Fruit fly (Drosophila melanogaster): ENCODE measurements around the gene CG42505.

The CG42505 gene

DNA sequence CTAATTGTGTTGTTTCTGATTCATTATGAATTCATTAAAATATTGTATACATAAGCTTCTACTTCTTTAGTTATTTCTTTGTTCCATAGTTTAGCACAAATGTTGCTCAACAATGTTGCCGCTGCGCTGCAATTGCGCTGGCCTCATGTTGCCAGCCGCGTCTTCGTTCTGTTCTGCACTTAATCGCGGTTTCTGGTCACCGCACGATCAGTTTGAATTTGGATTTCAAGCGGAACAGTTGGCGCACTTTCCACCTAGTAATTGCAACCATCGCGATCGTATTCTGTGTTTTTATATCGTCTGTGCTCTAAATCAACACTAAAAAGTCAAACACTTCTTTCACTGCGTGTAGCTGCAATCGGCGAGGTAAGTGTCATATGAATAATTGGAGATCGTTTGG is 32.5 kb downstream of the CG42505 start, which contains the start of gene Ect3:
Gene Ect3 (plus strand): TSS at position 205 of the 400 bp plus-strand sequence.
- no peak for TF ChIP-seq usp (GFP tag; optimal IDR thresholded peaks at IDR 0.05)
- no peak for TF ChIP-seq CG8478 (optimal IDR thresholded peaks at IDR 0.05)
- TF ChIP-seq psq (optimal IDR thresholded peaks at IDR 0.05) = no peak
- TF ChIP-seq pan (optimal IDR thresholded peaks at IDR 0.05) = no peak
- TF ChIP-seq Dll (optimal IDR thresholded peaks at IDR 0.05) = no peak
- no peak for TF ChIP-seq EcR (GFP tag; optimal IDR thresholded peaks at IDR 0.05)

DNA sequence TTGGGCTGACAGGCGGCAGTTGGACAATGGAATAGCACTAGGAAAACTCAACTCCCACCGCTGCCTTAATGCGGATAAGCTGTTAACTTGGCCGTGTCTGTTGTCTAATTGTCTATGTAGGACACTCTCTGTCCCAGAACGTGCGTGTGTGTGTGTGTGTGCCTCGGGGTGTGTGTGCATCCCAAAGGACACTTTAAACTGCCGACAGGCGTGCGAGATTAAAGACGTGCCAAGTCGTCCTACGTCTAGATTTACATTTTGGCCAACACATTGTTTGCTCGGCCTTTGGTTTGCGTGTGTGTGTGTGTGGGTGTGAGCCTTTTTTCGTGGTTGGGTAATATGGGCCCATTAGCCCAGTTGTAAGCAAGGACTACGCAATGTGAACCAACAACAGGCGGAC is 33.4 kb downstream of the CG42505 start:
- no peak for TF ChIP-seq pan (optimal IDR thresholded peaks at IDR 0.05)
- TF ChIP-seq EcR (GFP tag; optimal IDR thresholded peaks at IDR 0.05) = no peak
- TF ChIP-seq usp (GFP tag; optimal IDR thresholded peaks at IDR 0.05) = no peak
- TF ChIP-seq Dll (optimal IDR thresholded peaks at IDR 0.05) = no peak
- TF ChIP-seq CG8478 (optimal IDR thresholded peaks at IDR 0.05) = no peak
- no peak for TF ChIP-seq psq (optimal IDR thresholded peaks at IDR 0.05)

DNA sequence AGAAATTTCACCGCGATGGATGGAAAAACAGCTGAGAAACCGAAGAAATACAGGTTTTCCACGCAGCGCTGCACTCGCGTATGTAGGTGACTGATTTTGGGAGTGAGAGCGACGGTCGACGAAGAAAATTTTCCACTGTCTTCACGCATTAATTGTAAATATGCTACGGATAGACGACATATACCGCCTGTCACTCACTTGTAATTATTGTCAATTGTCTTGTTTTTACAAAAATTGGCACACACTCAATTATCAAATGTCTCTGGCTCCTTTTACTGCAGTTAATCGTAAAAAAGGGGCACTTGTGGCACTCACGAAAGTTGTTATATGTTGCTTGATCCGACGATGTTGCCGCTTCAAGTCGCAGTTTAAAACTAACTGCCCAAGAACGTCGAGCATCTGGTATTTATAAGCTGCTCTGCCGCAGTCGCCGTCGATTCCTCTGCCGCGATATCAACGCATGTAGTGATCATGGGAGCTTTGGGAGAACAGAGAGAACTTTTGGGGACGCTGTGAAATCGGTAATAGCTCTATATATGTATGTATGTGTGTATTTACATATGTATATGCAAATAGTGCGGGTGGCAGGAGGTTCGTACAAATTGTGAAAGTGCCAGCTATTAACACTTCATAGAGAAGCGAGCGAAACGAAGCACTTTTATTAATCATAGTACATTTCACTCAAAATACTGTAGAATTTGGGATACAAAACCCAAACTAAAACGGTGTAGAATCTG is 38.5 kb downstream of the CG42505 start, which contains the start of gene mfas:
Gene mfas (minus strand): TSS at position 382 of the 737 bp plus-strand sequence.
- TF ChIP-seq CG8478 (optimal IDR thresholded peaks at IDR 0.05) (no peak), Dll (optimal IDR thresholded peaks at IDR 0.05) (no peak), pan (optimal IDR thresholded peaks at IDR 0.05) (no peak), usp (GFP tag; optimal IDR thresholded peaks at IDR 0.05) (no peak), psq (optimal IDR thresholded peaks at IDR 0.05) (no peak), EcR (GFP tag; optimal IDR thresholded peaks at IDR 0.05) (no peak)

DNA sequence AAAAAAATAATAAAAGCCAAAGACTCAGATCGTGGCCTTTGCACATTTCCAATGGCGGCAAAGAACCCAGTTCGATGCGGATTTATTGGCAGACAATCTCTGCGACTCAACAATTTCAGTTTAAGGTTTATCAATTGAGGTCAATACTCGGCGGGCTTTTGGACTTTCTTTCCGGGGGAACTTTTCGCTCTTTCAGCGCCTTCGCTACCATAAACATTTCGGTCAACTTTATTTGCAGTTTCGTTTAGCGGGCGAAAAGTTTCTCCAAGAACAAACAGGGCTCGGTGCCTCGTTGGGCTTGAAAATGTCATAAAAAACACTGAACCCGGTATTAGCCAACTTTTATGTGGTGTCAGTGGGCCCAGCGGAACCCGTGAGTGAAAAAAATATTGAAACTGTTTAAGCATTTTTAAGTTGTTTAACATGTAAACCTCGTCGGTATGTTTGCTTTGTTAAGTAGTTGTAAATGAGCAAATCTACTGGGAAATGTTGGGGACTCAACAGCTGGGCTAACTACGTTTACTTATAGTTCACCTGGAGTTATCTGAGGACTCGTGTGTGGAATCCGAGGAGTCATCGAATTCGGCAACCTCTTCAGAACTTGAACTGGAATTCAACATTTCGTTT is 39.9 kb downstream of the CG42505 start:
- TF ChIP-seq Dll (optimal IDR thresholded peaks at IDR 0.05) (no peak), usp (GFP tag; optimal IDR thresholded peaks at IDR 0.05) (no peak), EcR (GFP tag; optimal IDR thresholded peaks at IDR 0.05) (no peak), pan (optimal IDR thresholded peaks at IDR 0.05) (no peak), psq (optimal IDR thresholded peaks at IDR 0.05) (no peak), CG8478 (optimal IDR thresholded peaks at IDR 0.05) (no peak)

DNA sequence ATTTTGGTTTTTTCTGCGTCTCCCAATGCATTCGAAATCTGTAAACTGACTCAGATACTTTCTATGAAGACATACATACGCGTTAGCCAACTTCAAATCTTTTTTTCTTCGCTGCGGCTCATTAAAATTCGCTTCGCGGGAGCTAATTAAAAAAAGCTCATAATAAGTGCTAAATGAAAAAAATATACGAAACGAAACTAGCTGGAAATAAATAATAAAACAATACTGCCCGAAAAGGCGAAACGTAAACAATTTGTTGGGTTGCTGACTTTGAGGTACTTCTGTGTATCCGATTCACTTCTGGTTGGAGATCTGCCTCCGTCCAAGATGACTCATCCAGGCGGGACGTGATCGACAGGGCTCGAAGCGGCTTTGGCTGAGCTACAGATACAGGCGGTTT is 41.6 kb downstream of the CG42505 start:
- TF ChIP-seq psq (optimal IDR thresholded peaks at IDR 0.05) (no peak), pan (optimal IDR thresholded peaks at IDR 0.05) (no peak), CG8478 (optimal IDR thresholded peaks at IDR 0.05) (no peak), EcR (GFP tag; optimal IDR thresholded peaks at IDR 0.05) (no peak), usp (GFP tag; optimal IDR thresholded peaks at IDR 0.05) (no peak), Dll (optimal IDR thresholded peaks at IDR 0.05) (no peak)

DNA sequence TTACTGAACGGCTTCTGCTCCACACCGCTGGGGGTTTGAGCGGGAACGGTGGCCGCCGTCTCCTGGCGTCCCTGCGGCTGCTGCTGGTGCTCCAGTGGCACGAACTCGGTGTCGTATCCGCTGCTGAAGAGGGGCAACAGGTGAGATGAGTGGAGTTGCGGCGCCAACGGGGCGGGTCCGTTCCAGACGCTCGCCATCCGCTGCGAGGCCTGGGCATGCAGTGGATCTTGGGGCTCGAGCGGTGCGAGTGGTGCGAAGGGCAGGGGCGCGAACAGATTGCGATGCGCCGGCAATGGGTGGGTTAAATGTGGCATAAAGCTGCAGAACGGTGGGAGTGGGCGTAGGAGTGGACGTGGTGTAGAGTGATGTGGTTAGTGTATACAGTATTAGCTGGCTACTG is 42.4 kb downstream of the CG42505 start:
- TF ChIP-seq pan (optimal IDR thresholded peaks at IDR 0.05) (no peak), Dll (optimal IDR thresholded peaks at IDR 0.05) (no peak), usp (GFP tag; optimal IDR thresholded peaks at IDR 0.05) (no peak), EcR (GFP tag; optimal IDR thresholded peaks at IDR 0.05) (no peak), psq (optimal IDR thresholded peaks at IDR 0.05) (no peak), CG8478 (optimal IDR thresholded peaks at IDR 0.05) (no peak)

DNA sequence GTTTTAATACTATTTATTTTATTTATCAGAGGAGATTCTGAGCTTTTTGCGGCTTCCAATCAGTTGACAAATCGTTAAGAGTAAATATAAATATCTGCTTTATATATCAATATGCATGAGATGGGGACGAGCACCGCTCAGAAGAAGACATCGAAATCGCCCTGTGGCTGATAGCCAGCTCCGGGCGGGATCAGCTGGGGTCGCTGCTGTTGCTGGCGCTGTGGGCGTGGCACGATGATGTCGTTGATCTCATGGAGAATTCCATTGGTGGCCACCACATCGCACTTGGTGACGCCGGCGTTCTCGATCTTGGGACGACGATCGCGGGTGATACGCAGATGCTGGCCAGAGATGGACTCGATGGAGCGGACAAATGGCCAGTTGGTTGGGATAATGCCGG is 46.7 kb downstream of the CG42505 start:
- TF ChIP-seq usp (GFP tag; optimal IDR thresholded peaks at IDR 0.05) (no peak), pan (optimal IDR thresholded peaks at IDR 0.05) (no peak), psq (optimal IDR thresholded peaks at IDR 0.05) (no peak), Dll (optimal IDR thresholded peaks at IDR 0.05) (no peak), EcR (GFP tag; optimal IDR thresholded peaks at IDR 0.05) (no peak), CG8478 (optimal IDR thresholded peaks at IDR 0.05) (no peak)

DNA sequence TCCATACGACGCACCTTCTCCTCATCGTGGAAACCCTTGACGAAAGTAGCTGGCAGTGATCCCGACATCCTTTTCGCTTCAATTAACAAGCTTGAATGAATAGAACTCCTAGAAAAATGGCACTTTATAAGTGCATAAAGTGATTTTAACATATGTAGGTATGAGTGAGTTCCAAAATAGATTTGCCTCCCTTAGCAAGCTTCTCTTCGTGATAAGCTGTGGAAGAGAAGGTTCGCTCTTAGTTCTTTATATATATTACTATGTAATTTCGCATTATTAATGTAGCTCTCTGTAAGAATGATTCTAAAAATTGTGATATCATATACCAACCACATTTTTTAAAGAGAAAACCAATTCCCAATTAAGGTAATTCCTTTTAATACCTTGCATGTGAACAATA is 47.1 kb downstream of the CG42505 start, which contains the start of gene CG3397:
Gene CG3397 (minus strand): TSS at position 101 of the 400 bp plus-strand sequence.
- TF ChIP-seq pan (optimal IDR thresholded peaks at IDR 0.05) (no peak), psq (optimal IDR thresholded peaks at IDR 0.05) (no peak), CG8478 (optimal IDR thresholded peaks at IDR 0.05) (no peak), Dll (optimal IDR thresholded peaks at IDR 0.05) (no peak), usp (GFP tag; optimal IDR thresholded peaks at IDR 0.05) (no peak), EcR (GFP tag; optimal IDR thresholded peaks at IDR 0.05) (no peak)

DNA sequence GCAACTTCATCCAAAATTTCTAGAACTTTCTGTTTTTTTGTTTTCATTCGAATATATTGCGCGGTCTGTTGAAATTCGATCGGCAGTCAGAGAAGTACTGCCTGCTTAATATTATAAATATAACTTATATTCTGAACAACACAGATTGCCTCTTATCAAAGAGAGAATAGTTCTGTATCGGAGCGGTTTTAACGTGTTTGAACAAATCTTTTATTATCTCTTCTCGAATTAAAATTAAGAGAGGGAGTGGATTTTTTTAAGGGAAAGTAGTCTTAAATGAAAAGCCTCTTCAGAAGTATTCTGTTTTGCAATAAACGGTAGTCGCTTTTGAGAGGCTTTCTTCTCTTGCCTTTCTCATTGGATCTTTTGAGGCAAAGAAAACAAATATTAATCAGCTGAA is 49.0 kb downstream of the CG42505 start:
- no peak for TF ChIP-seq CG8478 (optimal IDR thresholded peaks at IDR 0.05)
- TF ChIP-seq Dll (optimal IDR thresholded peaks at IDR 0.05) = no peak
- TF ChIP-seq EcR (GFP tag; optimal IDR thresholded peaks at IDR 0.05) = no peak
- TF ChIP-seq pan (optimal IDR thresholded peaks at IDR 0.05) = no peak
- TF ChIP-seq usp (GFP tag; optimal IDR thresholded peaks at IDR 0.05) = no peak
- no peak for TF ChIP-seq psq (optimal IDR thresholded peaks at IDR 0.05)

DNA sequence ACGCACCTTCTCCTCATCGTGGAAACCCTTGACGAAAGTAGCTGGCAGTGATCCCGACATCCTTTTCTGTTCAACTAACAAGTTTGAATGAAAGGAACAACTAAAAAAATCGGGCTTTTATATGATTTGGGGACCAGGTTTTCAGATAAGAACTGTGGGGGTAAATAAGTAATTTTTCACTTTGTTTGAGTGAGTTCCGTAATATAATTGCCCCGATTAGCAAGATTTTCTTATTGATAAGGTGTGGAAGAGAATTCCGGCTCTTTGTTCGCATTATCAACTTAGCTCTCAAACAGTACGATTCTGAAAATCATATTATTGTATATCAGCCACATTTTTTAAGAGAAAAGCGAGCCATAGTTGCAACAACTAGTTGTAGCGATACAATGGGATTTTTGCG is 49.6 kb downstream of the CG42505 start, which contains the start of gene CG12224:
Gene CG12224 (minus strand): TSS at position 101 of the 400 bp plus-strand sequence.
- TF ChIP-seq Dll (optimal IDR thresholded peaks at IDR 0.05) (no peak), pan (optimal IDR thresholded peaks at IDR 0.05) (no peak)

DNA sequence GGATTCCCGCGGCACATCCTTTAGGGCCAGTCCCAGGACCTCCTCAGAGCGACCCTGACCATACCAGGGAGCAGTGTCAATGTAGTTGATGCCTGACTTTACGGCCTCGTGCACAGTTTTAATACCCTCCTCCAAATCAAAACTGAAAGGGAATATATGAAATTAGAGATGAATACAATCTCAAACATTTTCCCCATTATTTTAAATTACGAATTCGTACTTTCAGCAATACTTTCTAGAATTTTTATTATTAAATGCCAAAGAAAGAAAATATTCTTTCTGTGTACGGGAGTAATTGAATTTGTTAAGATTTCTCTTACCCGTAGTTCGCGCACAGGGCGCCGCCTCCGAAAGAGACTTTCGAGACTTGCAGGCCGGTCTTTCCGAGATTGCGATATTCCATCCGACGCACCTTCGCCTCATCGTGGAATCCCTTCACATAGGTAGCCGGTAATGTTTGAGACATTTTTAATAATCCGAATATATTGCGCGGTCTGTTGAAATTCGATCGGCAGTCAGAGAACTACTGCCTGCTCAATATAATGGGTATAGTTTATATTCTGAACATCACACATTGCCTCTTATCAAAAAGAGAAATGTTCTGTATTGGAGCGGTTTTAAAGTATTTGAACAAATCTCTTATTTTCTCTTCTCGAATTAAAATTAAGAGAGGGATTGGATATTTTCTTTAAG is 51.5 kb downstream of the CG42505 start, which contains the start of gene CG18547:
Gene CG18547 (minus strand): TSS at position 512 of the 693 bp plus-strand sequence.
- TF ChIP-seq usp (GFP tag; optimal IDR thresholded peaks at IDR 0.05) = no peak
- TF ChIP-seq CG8478 (optimal IDR thresholded peaks at IDR 0.05) = no peak

DNA sequence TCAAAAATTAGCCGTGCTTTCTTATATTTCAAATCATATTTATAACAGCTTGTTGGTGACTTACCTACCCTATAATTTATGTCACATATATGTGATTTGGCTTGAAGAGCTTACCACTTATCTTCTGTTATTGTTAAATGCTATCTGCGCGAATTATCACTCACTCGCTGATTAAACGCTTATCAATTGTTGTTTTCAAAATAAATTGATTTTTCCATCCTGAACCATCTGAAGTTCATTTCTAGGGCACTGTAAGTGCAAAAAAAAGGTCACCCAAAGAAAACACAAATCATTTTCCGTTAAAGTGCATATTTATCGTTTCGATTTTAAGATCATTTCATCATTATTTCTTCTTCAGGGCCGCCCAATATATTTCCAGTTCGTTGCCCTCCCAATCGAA is 53.3 kb downstream of the CG42505 start:
- TF ChIP-seq psq (optimal IDR thresholded peaks at IDR 0.05) (no peak), EcR (GFP tag; optimal IDR thresholded peaks at IDR 0.05) (no peak), pan (optimal IDR thresholded peaks at IDR 0.05) (no peak), CG8478 (optimal IDR thresholded peaks at IDR 0.05) (no peak), Dll (optimal IDR thresholded peaks at IDR 0.05) (no peak), usp (GFP tag; optimal IDR thresholded peaks at IDR 0.05) (no peak)

All from whole organism.